Worm (Caenorhabditis elegans) whole organism, L4 larva: ENCODE results near the gene usp-33.

ENCODE experiments used
- F26F4.8 ChIP-seq: fragments of 200-800 bp; sonication (Bioruptor generic); conservative IDR thresholded peaks from 2 replicates; pipeline ENCODE4 v1.3.6; 2022; ENCODE audit warnings: missing genetic modification characterization, missing compliant biosample characterization
- F37D6.2 ChIP-seq: sonication (generic microtip); optimal IDR thresholded peaks from 2 replicates; lab custom pipeline; 2016; ENCODE audit warnings: mild to moderate bottlenecking, missing genetic modification characterization, missing compliant biosample characterization
- T20F7.1 ChIP-seq: fragments of 200-800 bp; sonication (Bioruptor generic); optimal IDR thresholded peaks from 2 replicates; lab custom pipeline; 2018; ENCODE audit warnings: mild to moderate bottlenecking, missing genetic modification characterization, missing compliant biosample characterization
- Y48G9A.11 ChIP-seq: fragments of 200-800 bp; sonication (Bioruptor generic); IDR thresholded peaks from 2 replicates; pipeline ENCODE4 v1.3.6; 2022; ENCODE audit warnings: missing genetic modification reagents, missing genetic modification characterization, missing compliant biosample characterization
- Y75B8A.6 ChIP-seq: fragments of 200-800 bp; sonication (Bioruptor generic); IDR thresholded peaks from 2 replicates; pipeline ENCODE4 v1.3.6; 2022; ENCODE audit warnings: missing genetic modification reagents, missing genetic modification characterization, missing compliant biosample characterization
- ZK337.2 ChIP-seq: fragments of 200-800 bp; sonication (Bioruptor generic); IDR thresholded peaks from 2 replicates; pipeline ENCODE4 v1.3.6; 2022; ENCODE audit warnings: missing genetic modification reagents, missing genetic modification characterization, missing compliant biosample characterization
- aha-1 ChIP-seq: fragments of 150-350 bp; peaks from one replicate; lab custom pipeline; 2014; ENCODE audit warnings: missing biosample characterization, missing genetic modification characterization
- attf-4 ChIP-seq: sonication (generic microtip); optimal IDR thresholded peaks from 3 replicates; lab custom pipeline; 2017; ENCODE audit warnings: missing biosample characterization, missing genetic modification characterization
- ceh-44 ChIP-seq: fragments of 200-800 bp; sonication (Bioruptor generic); IDR thresholded peaks from 2 replicates; pipeline ENCODE4 v1.3.6; 2022; ENCODE audit warnings: missing genetic modification reagents, missing genetic modification characterization, missing compliant biosample characterization
- ces-1 ChIP-seq: fragments of 150-350 bp; sonication (generic microtip); optimal IDR thresholded peaks from 4 replicates; lab custom pipeline; 2014; ENCODE audit warnings: missing biosample characterization, missing genetic modification reagents, missing genetic modification characterization
- cey-2 ChIP-seq: sonication (generic microtip); optimal IDR thresholded peaks from 3 replicates; lab custom pipeline; 2017; ENCODE audit warnings: missing genetic modification characterization, mild to moderate bottlenecking, missing compliant biosample characterization, antibody characterized with exemption, borderline replicate concordance; ENCODE audit not compliant: insufficient read depth
- daf-8 ChIP-seq: fragments of 200-800 bp; sonication (Bioruptor generic); IDR thresholded peaks from 2 replicates; pipeline ENCODE4 v1.3.6; 2022; ENCODE audit warnings: missing genetic modification characterization, missing compliant biosample characterization
- dmd-6 ChIP-seq: fragments of 200-800 bp; sonication (Bioruptor generic); IDR thresholded peaks from 2 replicates; pipeline ENCODE4 v1.3.6; 2022; ENCODE audit warnings: missing genetic modification reagents, missing genetic modification characterization, missing compliant biosample characterization
- dmd-8 ChIP-seq: fragments of 200-800 bp; sonication (Bioruptor generic); IDR thresholded peaks from 2 replicates; pipeline ENCODE4 v1.3.6; 2022; ENCODE audit warnings: missing genetic modification characterization, missing compliant biosample characterization
- dmd-9 ChIP-seq: fragments of 200-800 bp; sonication (Bioruptor generic); IDR thresholded peaks from 2 replicates; pipeline ENCODE4 v1.3.6; 2022; ENCODE audit warnings: missing genetic modification reagents, missing genetic modification characterization, missing compliant biosample characterization
- dpl-1 ChIP-seq: fragments of 150-350 bp; optimal IDR thresholded peaks from 2 replicates; lab custom pipeline; 2014; ENCODE audit warnings: missing biosample characterization, missing genetic modification reagents, missing genetic modification characterization
- dve-1 ChIP-seq: sonication (generic microtip); optimal IDR thresholded peaks from 2 replicates; lab custom pipeline; 2017; ENCODE audit warnings: antibody characterized with exemption, mild to moderate bottlenecking, missing genetic modification characterization, missing compliant biosample characterization; ENCODE audit not compliant: insufficient read depth
- egl-27 ChIP-seq: sonication (generic microtip); optimal IDR thresholded peaks from 3 replicates; lab custom pipeline; 2017; ENCODE audit warnings: missing biosample characterization, missing genetic modification reagents, missing genetic modification characterization
- fkh-10 ChIP-seq: fragments of 150-350 bp; optimal IDR thresholded peaks from 2 replicates; lab custom pipeline; 2014; ENCODE audit warnings: missing biosample characterization, missing genetic modification reagents, missing genetic modification characterization
- fos-1 ChIP-seq: fragments of 150-350 bp; optimal IDR thresholded peaks from 2 replicates; lab custom pipeline; 2014; ENCODE audit warnings: missing biosample characterization, missing genetic modification characterization
- hlh-30 ChIP-seq: sonication (generic microtip); optimal IDR thresholded peaks from 2 replicates; lab custom pipeline; 2017; ENCODE audit warnings: antibody characterized with exemption, mild to moderate bottlenecking, missing genetic modification characterization, missing compliant biosample characterization; ENCODE audit not compliant: insufficient read depth
- lin-13 ChIP-seq: fragments of 150-350 bp; optimal IDR thresholded peaks from 2 replicates; lab custom pipeline; 2014; ENCODE audit warnings: missing biosample characterization, missing genetic modification reagents, missing genetic modification characterization
- lin-29 ChIP-seq: fragments of 200-800 bp; sonication (Bioruptor generic); IDR thresholded peaks from 2 replicates; pipeline ENCODE4 v1.3.6; 2022; ENCODE audit warnings: missing genetic modification reagents, missing genetic modification characterization, missing compliant biosample characterization
- lsy-2 ChIP-seq, 2 experiments: fragments of 150-350 bp in 1 of 2; sonication (generic microtip) in 1 of 2; optimal IDR thresholded peaks; 2 replicates each; lab custom pipeline; 2014 to 2017; ENCODE audit warnings: missing biosample characterization in 2 of 2, missing genetic modification characterization in 2 of 2
- madf-5 ChIP-seq, 2 experiments: fragments of 200-800 bp; sonication (Bioruptor generic); IDR thresholded peaks; 2 replicates each; pipeline ENCODE4 v1.3.6; 2022; ENCODE audit warnings: missing compliant biosample characterization in 2 of 2, missing genetic modification characterization in 2 of 2
- madf-9 ChIP-seq: fragments of 200-800 bp; sonication (Bioruptor generic); conservative IDR thresholded peaks from 2 replicates; pipeline ENCODE4 v1.3.6; 2022; ENCODE audit warnings: missing genetic modification reagents, missing genetic modification characterization, missing compliant biosample characterization
- mdl-1 ChIP-seq, 2 experiments: fragments of 150-350 bp in 1 of 2; sonication (generic microtip) in 1 of 2; optimal IDR thresholded peaks; 2 replicates each; lab custom pipeline; 2014 to 2017; ENCODE audit warnings: missing biosample characterization in 2 of 2, missing genetic modification characterization in 2 of 2
- mdt-29 ChIP-seq: fragments of 200-800 bp; sonication (Bioruptor generic); IDR thresholded peaks from 2 replicates; pipeline ENCODE4 v1.3.6; 2022; ENCODE audit warnings: missing genetic modification reagents, missing genetic modification characterization, missing compliant biosample characterization
- mxl-2 ChIP-seq: fragments of 200-800 bp; sonication (Bioruptor generic); conservative IDR thresholded peaks from 2 replicates; pipeline ENCODE4 v1.3.6; 2022; ENCODE audit warnings: missing genetic modification reagents, missing genetic modification characterization, missing compliant biosample characterization
- mxl-3 ChIP-seq: fragments of 200-800 bp; sonication (Bioruptor generic); optimal IDR thresholded peaks from 2 replicates; lab custom pipeline; 2018; ENCODE audit warnings: mild to moderate bottlenecking, missing genetic modification characterization, missing compliant biosample characterization
- nhr-111 ChIP-seq: fragments of 200-800 bp; sonication (Bioruptor generic); optimal IDR thresholded peaks from 2 replicates; lab custom pipeline; 2018; ENCODE audit warnings: mild to moderate bottlenecking, missing genetic modification characterization, missing compliant biosample characterization
- nhr-28 ChIP-seq: fragments of 150-350 bp; optimal IDR thresholded peaks from 2 replicates; lab custom pipeline; 2014; ENCODE audit warnings: missing biosample characterization, missing genetic modification characterization
- nhr-41 ChIP-seq: fragments of 200-800 bp; sonication (Bioruptor generic); IDR thresholded peaks from 2 replicates; pipeline ENCODE4 v1.3.6; 2022; ENCODE audit warnings: missing genetic modification reagents, missing genetic modification characterization, missing compliant biosample characterization
- nhr-48 ChIP-seq: sonication (generic microtip); optimal IDR thresholded peaks from 2 replicates; lab custom pipeline; 2016; ENCODE audit warnings: mild to moderate bottlenecking, missing genetic modification characterization, missing compliant biosample characterization
- nhr-6 ChIP-seq: fragments of 150-350 bp; optimal IDR thresholded peaks from 2 replicates; lab custom pipeline; 2014; ENCODE audit warnings: missing biosample characterization, missing genetic modification characterization
- nhr-77 ChIP-seq: fragments of 150-350 bp; optimal IDR thresholded peaks from 2 replicates; lab custom pipeline; 2014; ENCODE audit warnings: missing biosample characterization, missing genetic modification characterization
- pha-4 ChIP-seq, 2 experiments: fragments of 150-350 bp in 1 of 2; fragments of 200-800 bp in 1 of 2; sonication (Bioruptor generic) in 1 of 2; IDR thresholded peaks in 1 of 2; optimal IDR thresholded peaks in 1 of 2; 2 replicates each; pipeline versions ENCODE4 v1.3.6 to Lab custom; 2014 to 2022; ENCODE audit warnings: missing genetic modification characterization in 2 of 2, missing genetic modification reagents in 2 of 2, missing biosample characterization in 1 of 2, missing compliant biosample characterization in 1 of 2
- pqm-1 ChIP-seq: sonication (generic microtip); optimal IDR thresholded peaks from 2 replicates; lab custom pipeline; 2017; ENCODE audit warnings: missing biosample characterization, missing genetic modification characterization
- rbr-2 ChIP-seq: sonication (generic microtip); optimal IDR thresholded peaks from 2 replicates; lab custom pipeline; 2016; ENCODE audit warnings: missing genotype, missing genetic modification characterization, missing compliant biosample characterization
- sdz-12 ChIP-seq: fragments of 200-800 bp; sonication (Bioruptor generic); optimal IDR thresholded peaks from 2 replicates; lab custom pipeline; 2018; ENCODE audit warnings: mild to moderate bottlenecking, missing genetic modification characterization, missing compliant biosample characterization
- skn-1 ChIP-seq: fragments of 150-350 bp; optimal IDR thresholded peaks from 2 replicates; lab custom pipeline; 2014; ENCODE audit warnings: missing biosample characterization, missing genetic modification characterization
- snpc-4 ChIP-seq: fragments of 150-350 bp; optimal IDR thresholded peaks from 2 replicates; lab custom pipeline; 2014; ENCODE audit warnings: missing biosample characterization, missing genetic modification characterization
- spr-1 ChIP-seq: sonication (generic microtip); optimal IDR thresholded peaks from 2 replicates; lab custom pipeline; 2016; ENCODE audit warnings: mild to moderate bottlenecking, missing genetic modification characterization, missing compliant biosample characterization
- tag-97 ChIP-seq: fragments of 200-800 bp; sonication (Bioruptor generic); IDR thresholded peaks from 2 replicates; pipeline ENCODE4 v1.3.6; 2022; ENCODE audit warnings: missing genetic modification characterization, missing compliant biosample characterization
- unc-62 ChIP-seq, 3 experiments: fragments of 150-350 bp in 1 of 3; sonication (generic microtip); optimal IDR thresholded peaks in 2 of 3; peaks in 1 of 3; 1 replicate in 1 of 3; 2 replicates in 2 of 3; lab custom pipeline; 2014 to 2017; ENCODE audit warnings: missing biosample characterization in 3 of 3, missing genetic modification characterization in 3 of 3, missing genetic modification reagents in 3 of 3, missing genotype in 1 of 3
- vab-7 ChIP-seq: fragments of 200-800 bp; sonication (Bioruptor generic); IDR thresholded peaks from 2 replicates; pipeline ENCODE4 v1.3.6; 2022; ENCODE audit warnings: missing genetic modification reagents, missing genetic modification characterization, missing compliant biosample characterization
- zag-1 ChIP-seq: fragments of 150-350 bp; optimal IDR thresholded peaks from 2 replicates; lab custom pipeline; 2014; ENCODE audit warnings: missing biosample characterization, missing genetic modification characterization
- zfp-3 ChIP-seq: fragments of 200-800 bp; sonication (Bioruptor generic); conservative IDR thresholded peaks from 2 replicates; pipeline ENCODE4 v1.3.6; 2022; ENCODE audit warnings: missing genetic modification reagents, missing genetic modification characterization, missing compliant biosample characterization
- zip-11 ChIP-seq: fragments of 200-800 bp; sonication (Bioruptor generic); IDR thresholded peaks from 2 replicates; pipeline ENCODE4 v1.3.6; 2022; ENCODE audit warnings: missing genetic modification characterization, missing compliant biosample characterization
- ztf-11 ChIP-seq: fragments of 150-350 bp; optimal IDR thresholded peaks from 2 replicates; lab custom pipeline; 2014; ENCODE audit warnings: missing biosample characterization, missing genetic modification characterization

usp-33 gene

DNA sequence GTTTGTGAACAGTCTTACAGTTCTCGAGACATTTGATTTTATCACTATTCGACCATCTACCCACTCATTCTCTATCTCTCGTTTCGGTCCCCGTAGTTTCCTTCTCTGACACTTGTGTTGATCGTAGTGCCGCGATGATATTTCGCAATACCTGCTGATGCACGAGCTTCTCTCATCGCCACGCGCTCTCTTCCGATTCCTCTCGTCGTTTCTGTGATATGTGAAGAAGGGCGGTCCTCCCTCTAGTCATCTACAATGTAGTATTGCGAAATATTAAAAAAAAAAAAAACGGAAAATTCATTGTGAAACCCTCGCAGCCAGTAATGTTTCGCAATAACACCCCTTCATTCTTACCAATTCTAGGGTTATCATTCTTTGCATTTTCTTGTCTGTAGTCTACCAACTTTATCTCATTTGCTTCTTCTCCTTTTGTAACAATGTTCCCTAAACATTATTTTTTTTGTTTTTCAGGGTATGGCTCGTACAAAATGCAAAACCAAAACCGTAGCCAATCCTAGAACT, 16.4 kb downstream of the usp-33 start, which contains the start of gene nipi-3 (continued):
- TF ChIP-seq daf-8 (GFP tag; lab: Robert Waterston, UW) (no peak), ceh-44 (GFP tag; lab: Robert Waterston, UW) (no peak), mdl-1 (tag; optimal IDR thresholded peaks at IDR 0.05; lab: Kevin White, UChicago) (peak; percentile 99), dpl-1 (GFP tag; lab: Kevin White, UChicago) (peak; percentile 64), pqm-1 (peak; percentile 79), fkh-10 (GFP tag; lab: Kevin White, UChicago) (peak; percentile 48), nhr-48 (tag; lab: Kevin White, UChicago) (peak; percentile 91), sdz-12 (GFP tag; lab: Kevin White, UChicago) (no peak), zfp-3 (GFP tag; lab: Robert Waterston, UW) (peak; percentile 82), fos-1 (peak; percentile 59), T20F7.1 (GFP tag; lab: Kevin White, UChicago) (peak; percentile 88), ces-1 (GFP tag; lab: Kevin White, UChicago) (no peak), mxl-3 (GFP tag; lab: Kevin White, UChicago) (peak; percentile 96), madf-5 (GFP tag; IDR thresholded peaks at IDR 0.05; lab: Robert Waterston, UW) (no peak), ztf-11 (tag; lab: Kevin White, UChicago) (no peak), hlh-30 (tag; lab: Kevin White, UChicago) (peak; percentile 99), snpc-4 (tag; lab: Kevin White, UChicago) (peak; percentile 19), aha-1 (tag; lab: Kevin White, UChicago) (peak; percentile 91), spr-1 (peak; percentile 83), skn-1 (tag; lab: Kevin White, UChicago) (peak; percentile 52), nhr-28 (tag; lab: Kevin White, UChicago) (peak; percentile 100), mdt-29 (GFP tag; lab: Robert Waterston, UW) (peak; percentile 80), cey-2 (peak; percentile 61), madf-9 (GFP tag; lab: Robert Waterston, UW) (peak; percentile 86), mxl-2 (GFP tag; lab: Robert Waterston, UW) (0 out of 2 replicates have a peak, but pooled peaks have one; percentile 48), vab-7 (GFP tag; lab: Robert Waterston, UW) (no peak), pha-4 (GFP tag; IDR thresholded peaks at IDR 0.05; lab: Robert Waterston, UW) (peak; percentile 93), pha-4 (tag; optimal IDR thresholded peaks at IDR 0.05; lab: Kevin White, UChicago) (peak; percentile 2), nhr-6 (tag; lab: Kevin White, UChicago) (peak; percentile 94), ZK337.2 (GFP tag; lab: Robert Waterston, UW) (no peak), egl-27 (tag; lab: Kevin White, UChicago) (no peak), lsy-2 (tag; optimal IDR thresholded peaks at IDR 0.05; lab: Kevin White, UChicago) (peak; percentile 89 to 92), dmd-9 (no peak), Y75B8A.6 (GFP tag; lab: Robert Waterston, UW) (0 out of 2 replicates have a peak, but pooled peaks have one; percentile 16), dve-1 (tag; lab: Kevin White, UChicago) (peak; percentile 99), nhr-111 (GFP tag; lab: Kevin White, UChicago) (no peak), nhr-77 (tag; lab: Kevin White, UChicago) (peak; percentile 99), F26F4.8 (GFP tag; lab: Robert Waterston, UW) (no peak), dmd-6 (GFP tag; lab: Robert Waterston, UW) (peak; percentile 99), nhr-41 (GFP tag; lab: Robert Waterston, UW) (peak; percentile 95), attf-4 (tag; lab: Kevin White, UChicago) (no peak), Y48G9A.11 (GFP tag; lab: Robert Waterston, UW) (no peak), lin-13 (peak; percentile 96), tag-97 (GFP tag; lab: Robert Waterston, UW) (no peak), dmd-8 (GFP tag; lab: Robert Waterston, UW) (no peak), rbr-2 (tag; lab: Kevin White, UChicago) (peak; percentile 88), F37D6.2 (tag; lab: Kevin White, UChicago) (peak; percentile 88), lin-29 (GFP tag; lab: Robert Waterston, UW) (no peak; the same call in 1 of the 2 replicates), zag-1 (tag; lab: Kevin White, UChicago) (peak; percentile 38), unc-62 (GFP tag; optimal IDR thresholded peaks at IDR 0.05 in 1 of 2; lab: Kevin White, UChicago) (peak in 1 of 2 experiments; percentile 99), unc-62 (tag; optimal IDR thresholded peaks at IDR 0.05; lab: Kevin White, UChicago) (no peak), zip-11 (GFP tag; lab: Robert Waterston, UW) (no peak)
